Worm (Caenorhabditis elegans) whole organism, late embryonic: Measurements from ENCODE around the gene srw-54.

Experiments used
- ama-1 ChIP-seq: fragments of 150-350 bp; optimal IDR thresholded peaks from 2 replicates; lab custom pipeline; 2014
- ceh-31 ChIP-seq: sonication (generic microtip); optimal IDR thresholded peaks from 2 replicates; lab custom pipeline; 2016; ENCODE audit warnings: missing genetic modification characterization, missing compliant biosample characterization
- nhr-11 ChIP-seq: fragments of 150-350 bp; optimal IDR thresholded peaks from 2 replicates; lab custom pipeline; 2014; ENCODE audit warnings: missing biosample characterization, missing genetic modification characterization
- pha-4 ChIP-seq: fragments of 150-350 bp; optimal IDR thresholded peaks from 2 replicates; lab custom pipeline; 2018; ENCODE audit warnings: missing biosample characterization, missing genetic modification reagents, missing genetic modification characterization

DNA sequence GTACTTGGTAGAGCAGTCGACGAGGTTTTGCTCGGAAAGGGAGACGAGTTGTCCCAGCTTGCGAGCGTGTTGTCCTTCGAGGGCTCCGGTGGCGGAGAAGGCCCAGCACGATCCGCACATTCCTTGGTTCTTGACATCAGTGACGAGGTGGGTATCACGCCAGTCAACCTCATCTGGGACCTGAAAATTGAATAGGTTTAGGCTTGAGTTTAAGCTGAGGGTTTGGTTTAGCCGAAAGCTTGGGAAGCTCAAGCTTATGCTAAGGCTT, 17.4 kb upstream of the srw-54 start:
- TF ChIP-seq nhr-11 (tag; lab: Kevin White, UChicago) (no peak), pha-4 (tag; lab: Kevin White, UChicago) (no peak), ama-1 (lab: Kevin White, UChicago) (no peak), ceh-31 (no peak)
